Worm (Caenorhabditis elegans): ENCODE results near the gene hpo-31.

Gene hpo-31

DNA sequence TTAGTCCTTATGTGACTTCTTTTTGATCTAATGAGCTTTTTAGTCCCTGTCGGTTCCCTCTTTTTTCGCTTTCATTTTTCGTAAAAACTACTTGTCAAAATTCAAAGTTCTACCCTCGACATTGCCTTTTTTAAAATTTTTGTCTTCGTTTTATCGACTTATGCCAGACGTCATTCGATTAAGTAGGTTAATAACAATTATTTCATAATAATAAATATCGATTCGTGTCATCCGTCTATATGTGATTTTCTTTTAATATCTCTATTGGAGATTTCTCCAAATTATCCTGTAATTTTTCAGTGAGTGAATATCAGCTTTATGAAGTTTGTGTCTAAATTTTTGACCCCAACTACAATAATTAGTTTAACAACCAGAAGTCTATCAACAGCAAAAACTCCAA lies at the start of gene hpo-31:
Gene hpo-31, plus strand, starts transcription at position 301 of the 400 bp plus-strand sequence.
- TF ChIP-seq ama-1 (optimal IDR thresholded peaks at IDR 0.05) (no peak), pqm-1 (tag; optimal IDR thresholded peaks at IDR 0.05) (no peak), unc-39 (tag; optimal IDR thresholded peaks at IDR 0.05) (no peak), nfya-1 (tag; optimal IDR thresholded peaks at IDR 0.05; ENCODE audit: insufficient read depth) (no peak), nhr-12 (tag; optimal IDR thresholded peaks at IDR 0.05) (no peak), zag-1 (tag; optimal IDR thresholded peaks at IDR 0.05) (no peak), pha-4 (tag; optimal IDR thresholded peaks at IDR 0.05) (no peak), nhr-237 (tag; optimal IDR thresholded peaks at IDR 0.05) (no peak), sea-2 (GFP tag; optimal IDR thresholded peaks at IDR 0.05) (no peak), nhr-43 (tag; optimal IDR thresholded peaks at IDR 0.05; ENCODE audit: poor library complexity, severe bottlenecking) (no peak)

DNA sequence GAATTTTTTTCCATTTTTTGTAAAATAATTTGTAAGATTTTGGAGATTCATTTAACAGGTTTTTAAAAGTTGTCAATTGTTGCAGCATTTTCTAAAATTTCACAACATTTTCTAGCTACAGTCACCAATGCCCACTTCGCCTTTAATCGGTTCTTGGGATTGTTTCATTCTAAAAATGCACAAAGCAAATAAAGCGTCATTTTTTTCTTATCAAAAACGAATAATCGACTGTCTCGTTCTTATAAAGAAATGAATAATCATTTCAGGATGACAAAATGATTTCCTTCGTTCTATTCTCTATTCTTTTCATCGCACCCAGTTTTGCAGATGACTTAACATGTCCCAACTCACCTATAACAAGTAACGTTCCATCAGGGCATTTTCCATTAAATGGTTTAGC lies 47.3 kb upstream of the hpo-31 start, which contains the start of gene F53C11.1:
Gene F53C11.1, plus strand, starts transcription at position 268 of the 400 bp plus-strand sequence.
- TF ChIP-seq R02D3.7 (tag; optimal IDR thresholded peaks at IDR 0.05) (no peak), nhr-12 (tag; optimal IDR thresholded peaks at IDR 0.05) (no peak), pqm-1 (tag; optimal IDR thresholded peaks at IDR 0.05) (peak; percentile 73), elt-2 (tag; optimal IDR thresholded peaks at IDR 0.05) (peak; percentile 28)

DNA sequence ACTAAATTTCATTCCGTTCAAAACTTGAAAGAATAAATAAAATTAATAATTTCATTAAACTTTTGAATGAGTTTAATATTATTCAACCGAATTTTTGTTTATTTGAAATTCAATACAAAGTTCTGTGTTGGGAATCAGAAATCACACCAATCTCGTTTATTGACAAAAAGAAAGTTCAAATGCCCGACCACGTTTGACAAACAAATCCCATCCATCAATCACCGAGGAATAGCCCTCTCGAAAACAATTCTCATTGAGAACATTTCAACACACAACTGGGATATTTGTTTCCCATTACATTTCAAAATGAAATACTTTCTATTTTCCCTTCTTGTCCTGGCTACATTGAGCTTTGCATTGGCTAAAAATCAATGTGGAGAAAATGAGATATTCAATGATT lies 45.0 kb upstream of the hpo-31 start, which contains the start of gene F53C11.9:
Gene F53C11.9, plus strand, starts transcription at position 159 of the 400 bp plus-strand sequence.
- peak; percentile 52 for TF ChIP-seq pha-4 (tag; optimal IDR thresholded peaks at IDR 0.05)
- peak; percentile 96 for TF ChIP-seq egl-5 (tag; optimal IDR thresholded peaks at IDR 0.05)
- peak; percentile 72 for TF ChIP-seq lin-39 (tag; optimal IDR thresholded peaks at IDR 0.05)
- no peak for TF ChIP-seq elt-3 (tag; optimal IDR thresholded peaks at IDR 0.05)
- TF ChIP-seq nfya-1 (tag; optimal IDR thresholded peaks at IDR 0.05; ENCODE audit: insufficient read depth) = peak; percentile 10
- peak; percentile 32 for TF ChIP-seq unc-62 (GFP tag; optimal IDR thresholded peaks at IDR 0.05)
- no peak for TF ChIP-seq zag-1 (tag; optimal IDR thresholded peaks at IDR 0.05)
- TF ChIP-seq lin-15B (tag; optimal IDR thresholded peaks at IDR 0.05) = no peak
- no peak for TF ChIP-seq nhr-11 (tag; optimal IDR thresholded peaks at IDR 0.05)
- TF ChIP-seq nhr-67 (tag; optimal IDR thresholded peaks at IDR 0.05) = no peak

DNA sequence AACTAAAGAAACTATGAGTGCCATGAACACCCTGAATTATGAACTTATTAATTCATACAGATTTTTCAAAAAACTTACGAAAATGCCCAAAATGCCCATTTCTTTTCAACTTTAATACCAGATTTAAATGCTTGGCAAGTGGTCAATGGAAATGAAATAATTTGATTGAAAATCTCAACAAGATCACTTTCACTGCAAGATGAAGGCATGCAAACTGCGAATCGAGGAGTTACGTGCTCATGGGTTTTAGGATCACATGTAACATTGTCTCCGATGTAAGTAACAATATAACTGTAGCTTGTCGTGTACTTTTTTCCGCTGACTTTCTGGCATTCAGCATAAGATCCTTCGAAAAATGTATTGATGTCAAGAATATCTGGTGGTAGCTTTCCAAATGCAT lies 42.0 kb upstream of the hpo-31 start:
- TF ChIP-seq tbx-2 (tag; optimal IDR thresholded peaks at IDR 0.05) (no peak), daf-12 (tag; optimal IDR thresholded peaks at IDR 0.05) (no peak), fkh-2 (tag; optimal IDR thresholded peaks at IDR 0.05) (no peak)

DNA sequence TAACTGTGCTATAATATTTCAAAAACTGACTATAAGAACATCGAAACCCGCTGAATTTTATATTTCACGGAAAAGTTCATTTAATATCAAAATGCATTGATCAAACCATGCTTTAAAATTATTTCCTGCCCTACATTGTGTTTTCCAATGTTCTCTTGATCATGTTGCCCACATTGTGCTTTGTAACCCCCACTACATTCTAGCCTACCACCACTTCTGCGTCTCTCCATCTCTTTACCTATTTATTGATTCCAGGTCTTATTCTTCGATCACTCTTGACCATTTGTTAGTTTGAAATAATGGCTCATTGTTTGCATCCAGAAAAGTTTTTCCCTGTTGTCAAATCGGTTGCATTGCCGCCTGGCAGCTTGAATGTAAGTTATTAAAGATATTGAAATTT lies 40.7 kb upstream of the hpo-31 start, which contains the start of gene decr-1.1:
Gene decr-1.1, plus strand, starts transcription at position 210 of the 400 bp plus-strand sequence.
- TF ChIP-seq ceh-9 (tag; optimal IDR thresholded peaks at IDR 0.05) (no peak), elt-2 (tag; optimal IDR thresholded peaks at IDR 0.05) (peak; percentile 49), unc-39 (tag; optimal IDR thresholded peaks at IDR 0.05) (no peak), ceh-28 (tag; optimal IDR thresholded peaks at IDR 0.05) (peak; percentile 28), nhr-237 (tag; optimal IDR thresholded peaks at IDR 0.05) (no peak), pha-4 (tag; optimal IDR thresholded peaks at IDR 0.05) (peak; percentile 37), nhr-28 (tag; optimal IDR thresholded peaks at IDR 0.05) (no peak), egl-5 (tag; optimal IDR thresholded peaks at IDR 0.05) (no peak), ama-1 (optimal IDR thresholded peaks at IDR 0.05) (no peak), nfya-1 (tag; optimal IDR thresholded peaks at IDR 0.05; ENCODE audit: insufficient read depth) (peak; percentile 7), lin-15B (tag; optimal IDR thresholded peaks at IDR 0.05) (no peak), pqm-1 (tag; optimal IDR thresholded peaks at IDR 0.05) (peak; percentile 64), daf-12 (tag; optimal IDR thresholded peaks at IDR 0.05) (no peak), nhr-77 (tag; optimal IDR thresholded peaks at IDR 0.05) (no peak)

DNA sequence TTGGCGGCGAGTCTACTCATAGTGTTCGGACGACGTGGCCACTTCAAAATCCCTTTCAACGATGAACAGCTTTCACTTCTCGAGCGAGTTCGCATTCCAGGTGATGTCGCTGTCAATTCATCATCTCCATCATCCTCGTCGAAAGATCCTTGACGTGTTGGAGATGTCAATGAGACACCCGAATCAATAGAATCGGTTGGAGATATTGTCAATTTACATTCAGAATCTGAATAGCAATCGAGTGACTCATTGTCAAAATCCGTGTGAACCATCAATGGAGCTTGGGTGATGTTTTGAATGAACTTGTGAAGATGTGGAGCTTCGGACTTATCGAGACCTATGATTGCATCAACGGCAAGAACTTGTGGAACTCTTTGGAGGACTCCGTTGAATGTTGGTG lies 37.1 kb upstream of the hpo-31 start:
- TF ChIP-seq snpc-4 (tag; optimal IDR thresholded peaks at IDR 0.05) = no peak

DNA sequence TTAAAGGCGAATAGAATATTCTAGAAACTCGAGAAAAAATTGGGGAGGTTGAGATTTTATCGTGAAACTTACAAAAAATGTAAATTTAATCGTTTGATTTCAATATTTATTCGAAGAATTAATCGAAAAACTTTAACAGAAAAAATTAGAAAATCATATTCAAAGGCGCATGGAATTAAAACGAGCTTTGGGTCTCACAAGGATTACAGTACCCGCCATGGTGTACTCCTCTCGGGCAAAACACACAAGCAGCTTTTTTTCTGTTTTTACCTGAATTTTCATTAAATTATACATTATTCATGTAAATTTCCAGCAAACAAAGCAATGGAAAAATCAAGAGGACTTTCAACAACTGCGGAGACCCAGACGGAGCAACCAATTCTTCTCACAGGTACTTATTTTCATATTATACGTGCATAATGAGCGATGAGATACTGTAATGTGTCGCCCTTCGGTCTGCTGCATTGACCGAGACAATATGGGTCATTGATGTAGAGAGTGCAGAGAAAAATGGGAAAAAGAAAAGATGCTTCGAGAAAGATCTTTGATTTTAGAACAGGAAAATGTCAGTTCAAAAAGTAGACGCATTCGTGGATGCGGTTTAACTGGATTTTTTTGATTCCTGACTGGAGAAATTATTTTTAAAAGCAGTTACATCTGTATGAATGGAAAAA lies 35.5 kb upstream of the hpo-31 start, which contains the start of the genes F53C11.4 and F53C11.5:
Gene F53C11.4, minus strand, starts transcription at position 128 of the 674 bp plus-strand sequence.
Gene F53C11.5, plus strand, starts transcription at position 325 of the 674 bp plus-strand sequence.
- no peak for TF ChIP-seq zag-1 (tag; optimal IDR thresholded peaks at IDR 0.05)
- TF ChIP-seq ceh-28 (tag; optimal IDR thresholded peaks at IDR 0.05) = peak; percentile 30
- no peak for TF ChIP-seq nhr-12 (tag; optimal IDR thresholded peaks at IDR 0.05)
- TF ChIP-seq nhr-25 (tag; optimal IDR thresholded peaks at IDR 0.05) = no peak
- TF ChIP-seq nfya-1 (tag; optimal IDR thresholded peaks at IDR 0.05; ENCODE audit: insufficient read depth) = peak; percentile 45
- no peak for TF ChIP-seq nhr-28 (tag; optimal IDR thresholded peaks at IDR 0.05)
- TF ChIP-seq lin-15B (tag; optimal IDR thresholded peaks at IDR 0.05) = peak; percentile 3
- TF ChIP-seq fkh-10 (GFP tag; optimal IDR thresholded peaks at IDR 0.05) = no peak
- peak; percentile 36 for TF ChIP-seq lsy-12 (tag; optimal IDR thresholded peaks at IDR 0.05)
- no peak for TF ChIP-seq elt-3 (tag; optimal IDR thresholded peaks at IDR 0.05)
- TF ChIP-seq fkh-2 (tag; optimal IDR thresholded peaks at IDR 0.05) = no peak
- peak; percentile 48 for TF ChIP-seq lin-39 (tag; optimal IDR thresholded peaks at IDR 0.05)
- TF ChIP-seq egl-27 (tag; optimal IDR thresholded peaks at IDR 0.05) = no peak
- peak; percentile 91 for TF ChIP-seq nhr-23 (tag; optimal IDR thresholded peaks at IDR 0.05)
- peak; percentile 46 for TF ChIP-seq pqm-1 (tag; optimal IDR thresholded peaks at IDR 0.05)
- no peak for TF ChIP-seq ztf-11 (tag; optimal IDR thresholded peaks at IDR 0.05)
- TF ChIP-seq ZK546.5 (tag; optimal IDR thresholded peaks at IDR 0.05) = no peak
- peak; percentile 69 for TF ChIP-seq elt-2 (tag; optimal IDR thresholded peaks at IDR 0.05)
- peak; percentile 3 for TF ChIP-seq hmg-11 (tag; optimal IDR thresholded peaks at IDR 0.05)
- TF ChIP-seq pha-4 (tag; optimal IDR thresholded peaks at IDR 0.05) = peak; percentile 88
- peak; percentile 29 for TF ChIP-seq ama-1 (optimal IDR thresholded peaks at IDR 0.05)
- TF ChIP-seq jun-1 (tag; optimal IDR thresholded peaks at IDR 0.05) = peak; percentile 66
